Fruit fly (Drosophila melanogaster) whole organism: ENCODE results near the gene CG15005.

ENCODE experiments used
- EcR ChIP-seq, 2 experiments: fragments of >200 bp; optimal IDR thresholded peaks; 2 replicates each; lab custom pipeline; 2017; ENCODE audit warnings: missing biosample characterization in 2 of 2, missing genetic modification characterization in 2 of 2, missing genetic modification reagents in 2 of 2
- usp ChIP-seq: fragments of >200 bp; optimal IDR thresholded peaks from 2 replicates; lab custom pipeline; 2017; ENCODE audit warnings: missing biosample characterization, missing genetic modification characterization, mixed read lengths

DNA sequence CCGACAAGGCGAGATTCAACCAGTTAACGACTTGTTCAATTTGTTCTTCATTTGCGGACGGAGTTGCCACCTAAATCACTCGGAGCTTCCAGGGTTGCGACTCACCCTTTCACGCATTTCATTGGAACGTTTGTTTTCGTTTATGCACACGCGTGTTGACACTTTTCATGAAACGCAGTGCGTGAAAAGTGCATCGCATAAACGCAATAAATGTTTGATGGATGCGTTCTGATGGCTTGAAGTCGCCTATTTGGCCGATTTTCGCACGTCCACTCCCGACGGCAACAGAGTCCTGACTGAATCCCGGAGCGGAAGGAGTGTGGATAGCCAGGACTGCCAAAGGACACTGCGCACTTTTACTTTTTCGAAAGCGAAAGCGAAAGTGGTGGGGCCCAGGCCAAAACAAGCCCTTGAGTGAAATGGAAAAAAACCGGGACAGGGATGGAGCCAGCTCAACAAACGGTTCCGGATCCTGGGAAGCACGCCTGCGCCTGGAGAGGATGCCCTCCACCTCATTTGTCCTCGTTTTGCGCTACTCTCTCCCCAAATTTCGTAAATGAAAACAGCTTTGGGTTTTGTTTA, 26.1 kb downstream of the CG15005 start, which contains the start of gene Teh4:
- no peak for TF ChIP-seq usp (GFP tag; lab: Kevin White, UChicago)
- TF ChIP-seq EcR (GFP tag; optimal IDR thresholded peaks at IDR 0.05; lab: Kevin White, UChicago), result no peak
